Fruit fly (Drosophila melanogaster): ENCODE measurements around the gene ND-13B.

The ND-13B gene

dm6 chr3L:10678545-10679067 is 15.3 kb downstream of the ND-13B start (continued):
- TF ChIP-seq br (optimal IDR thresholded peaks at IDR 0.05) (no peak), fru (optimal IDR thresholded peaks at IDR 0.05) (no peak), bigmax (GFP tag; optimal IDR thresholded peaks at IDR 0.05) (peak; percentile 57), otp (GFP tag; IDR thresholded peaks at IDR 0.05) (peak; percentile 76), Sry-β (GFP tag; optimal IDR thresholded peaks at IDR 0.05) (peak; percentile 61), CG6791 (GFP tag; IDR thresholded peaks at IDR 0.05; ENCODE audit: partially characterized antibody) (no peak), CkIIα-i1 (GFP tag; IDR thresholded peaks at IDR 0.05) (0 out of 2 replicates have a peak, but pooled peaks have one; percentile 43), wor (GFP tag; IDR thresholded peaks at IDR 0.05) (peak; percentile 88), Hr51 (GFP tag; optimal IDR thresholded peaks at IDR 0.05) (peak; percentile 85 to 97), crc (GFP tag; optimal IDR thresholded peaks at IDR 0.05) (peak; percentile 84), Asciz (GFP tag; optimal IDR thresholded peaks at IDR 0.05) (peak; percentile 95), row (GFP tag; IDR thresholded peaks at IDR 0.05) (peak; percentile 97), CG17912 (GFP tag; optimal IDR thresholded peaks at IDR 0.05) (peak; percentile 65), Adf1 (GFP tag; IDR thresholded peaks at IDR 0.05) (peak; percentile 98), CG16815 (GFP tag; optimal IDR thresholded peaks at IDR 0.05) (peak; percentile 92), cad (GFP tag; optimal IDR thresholded peaks at IDR 0.05) (no peak), abd-A (tag; optimal IDR thresholded peaks at IDR 0.05) (peak; percentile 90), p53 (GFP tag; optimal IDR thresholded peaks at IDR 0.05) (peak; percentile 76), CG14710 (tag; optimal IDR thresholded peaks at IDR 0.05) (peak; percentile 95), CG10959 (GFP tag; IDR thresholded peaks at IDR 0.05) (peak; percentile 69; the same call in 1 of the 2 replicates), wek (GFP tag; optimal IDR thresholded peaks at IDR 0.05) (peak; percentile 79), CG18476 (GFP tag; optimal IDR thresholded peaks at IDR 0.05) (peak; percentile 95), CG14965 (GFP tag; optimal IDR thresholded peaks at IDR 0.05; ENCODE audit: borderline replicate concordance) (peak; percentile 46), inv (GFP tag; IDR thresholded peaks at IDR 0.05; ENCODE audit: partially characterized antibody) (no peak), CG34376 (GFP tag; optimal IDR thresholded peaks at IDR 0.05) (peak; percentile 92), crol (GFP tag; IDR thresholded peaks at IDR 0.05) (peak; percentile 97), zen2 (GFP tag; IDR thresholded peaks at IDR 0.05; ENCODE audit: partially characterized antibody) (no peak), Poxn (GFP tag; IDR thresholded peaks at IDR 0.05) (peak; percentile 86), ase (GFP tag; IDR thresholded peaks at IDR 0.05) (peak; percentile 92), Mad (GFP tag; optimal IDR thresholded peaks at IDR 0.05) (peak; percentile 82), ewg (GFP tag; optimal IDR thresholded peaks at IDR 0.05) (peak; percentile 85), NfI (GFP tag; optimal IDR thresholded peaks at IDR 0.05) (peak; percentile 91), CG17361 (GFP tag; IDR thresholded peaks at IDR 0.05) (peak; percentile 96), CG34224 (GFP tag; IDR thresholded peaks at IDR 0.05; ENCODE audit: partially characterized antibody) (peak; percentile 34; the same call in 1 of the 3 replicates), chif (GFP tag; optimal IDR thresholded peaks at IDR 0.05) (peak; percentile 84 to 91), CG4854 (GFP tag; optimal IDR thresholded peaks at IDR 0.05) (peak; percentile 88), Rx (GFP tag; IDR thresholded peaks at IDR 0.05) (peak; percentile 48; the same call in 1 of the 2 replicates), slbo (GFP tag; IDR thresholded peaks at IDR 0.05) (peak; percentile 93), Antp (GFP tag; optimal IDR thresholded peaks at IDR 0.05) (peak; percentile 83), CG10267 (tag; optimal IDR thresholded peaks at IDR 0.05) (peak; percentile 92), YL-1 (GFP tag; optimal IDR thresholded peaks at IDR 0.05) (peak; percentile 89), Mrtf (GFP tag; IDR thresholded peaks at IDR 0.05) (peak; percentile 91), CG7372 (GFP tag; IDR thresholded peaks at IDR 0.05) (peak; percentile 94), cg (GFP tag; optimal IDR thresholded peaks at IDR 0.05) (peak; percentile 90), CG13296 (GFP tag; optimal IDR thresholded peaks at IDR 0.05) (peak; percentile 96), CG6683 (GFP tag; optimal IDR thresholded peaks at IDR 0.05) (peak; percentile 92), D19B (GFP tag; optimal IDR thresholded peaks at IDR 0.05) (peak; percentile 83), crp (GFP tag; optimal IDR thresholded peaks at IDR 0.05) (peak in 1 of 2 experiments; percentile 63), Atf-2 (GFP tag; optimal IDR thresholded peaks at IDR 0.05) (peak; percentile 79), aop (GFP tag; IDR thresholded peaks at IDR 0.05) (no peak)
